Fruit fly (Drosophila melanogaster) whole organism, embryonic: Measurements from ENCODE around the gene SrpRbeta.

Source experiments
- CG10321 ChIP-seq: fragments of 200-800 bp; sonication (Bioruptor generic); IDR thresholded peaks from 2 replicates; pipeline ENCODE4 v1.3.6; 2022; ENCODE audit warnings: missing biosample characterization, missing genetic modification characterization
- CG11093 ChIP-seq: fragments of 200-800 bp; sonication (Bioruptor generic); IDR thresholded peaks from 3 replicates; pipeline ENCODE4 v1.3.6; 2022; ENCODE audit warnings: missing biosample characterization, missing genetic modification characterization
- CG12071 ChIP-seq: fragments of 200-800 bp; sonication (Bioruptor generic); optimal IDR thresholded peaks from 3 replicates; lab custom pipeline; 2018; ENCODE audit warnings: missing biosample characterization, mild to moderate bottlenecking, missing genetic modification characterization
- CG12104 ChIP-seq: fragments of 200-800 bp; sonication (Bioruptor generic); optimal IDR thresholded peaks from 3 replicates; lab custom pipeline; 2016; ENCODE audit warnings: missing biosample characterization, missing genetic modification characterization
- CG12236 ChIP-seq: fragments of 200-800 bp; sonication (Bioruptor generic); optimal IDR thresholded peaks from 2 replicates; lab custom pipeline; 2016; ENCODE audit warnings: missing biosample characterization, missing genetic modification characterization
- CG12942 ChIP-seq: fragments of 200-800 bp; sonication (Bioruptor generic); optimal IDR thresholded peaks from 3 replicates; lab custom pipeline; 2016; ENCODE audit warnings: missing biosample characterization, missing genetic modification characterization
- CG15073 ChIP-seq: fragments of 200-800 bp; sonication (Bioruptor generic); optimal IDR thresholded peaks from 2 replicates; lab custom pipeline; 2016; ENCODE audit warnings: missing biosample characterization, missing genetic modification characterization
- CG15479 ChIP-seq: fragments of 200-800 bp; sonication (Bioruptor generic); optimal IDR thresholded peaks from 3 replicates; lab custom pipeline; 2019; ENCODE audit warnings: missing biosample characterization, mild to moderate bottlenecking, missing genetic modification characterization, moderate library complexity
- CG16779 ChIP-seq: fragments of 200-800 bp; sonication (Bioruptor generic); IDR thresholded peaks from 2 replicates; pipeline ENCODE4 v1.3.6; 2022; ENCODE audit warnings: missing biosample characterization, missing genetic modification characterization
- CG3163 ChIP-seq: fragments of 200-800 bp; sonication (Bioruptor generic); optimal IDR thresholded peaks from 3 replicates; lab custom pipeline; 2016; ENCODE audit warnings: missing biosample characterization, missing genetic modification characterization
- CG32767 ChIP-seq: fragments of 200-800 bp; sonication (Bioruptor generic); IDR thresholded peaks from 2 replicates; pipeline ENCODE4 v1.3.6; 2022; ENCODE audit warnings: missing biosample characterization, missing genetic modification characterization
- CG3726 ChIP-seq: fragments of 200-800 bp; sonication (Bioruptor generic); IDR thresholded peaks from 3 replicates; pipeline ENCODE4, ENCODE4 v1.3.6; 2022; ENCODE audit warnings: missing biosample characterization, missing genetic modification characterization
- CG3995 ChIP-seq: fragments of 200-800 bp; sonication (Bioruptor generic); optimal IDR thresholded peaks from 3 replicates; lab custom pipeline; 2016; ENCODE audit warnings: missing biosample characterization, missing genetic modification characterization
- CG42726 ChIP-seq: fragments of 200-800 bp; sonication (Bioruptor generic); IDR thresholded peaks from 2 replicates; pipeline ENCODE4 v1.3.6; 2022; ENCODE audit warnings: missing biosample characterization, missing genetic modification characterization; ENCODE audit not compliant: partially characterized antibody
- CG6175 ChIP-seq: fragments of 200-800 bp; sonication (Bioruptor generic); IDR thresholded peaks from 3 replicates; pipeline ENCODE4 v1.3.6; 2022; ENCODE audit warnings: missing biosample characterization, missing genetic modification characterization
- CG6254 ChIP-seq: fragments of 200-800 bp; sonication (Bioruptor generic); optimal IDR thresholded peaks from 3 replicates; lab custom pipeline; 2017; ENCODE audit warnings: mild to moderate bottlenecking, missing biosample characterization, missing genetic modification reagents, missing genetic modification characterization
- CG6765 ChIP-seq: fragments of 200-800 bp; sonication (Bioruptor generic); optimal IDR thresholded peaks from 3 replicates; lab custom pipeline; 2017; ENCODE audit warnings: missing biosample characterization, mild to moderate bottlenecking, missing genetic modification characterization
- CG8359 ChIP-seq: fragments of 200-800 bp; sonication (Bioruptor generic); optimal IDR thresholded peaks from 2 replicates; lab custom pipeline; 2017; ENCODE audit warnings: missing biosample characterization, mild to moderate bottlenecking, missing genetic modification characterization, borderline replicate concordance
- CG9876 ChIP-seq: fragments of 200-800 bp; sonication (Bioruptor generic); optimal IDR thresholded peaks from 2 replicates; lab custom pipeline; 2016; ENCODE audit warnings: missing biosample characterization, missing genetic modification characterization
- Camta ChIP-seq: fragments of 200-800 bp; sonication (Bioruptor generic); optimal IDR thresholded peaks from 2 replicates; lab custom pipeline; 2016; ENCODE audit warnings: missing biosample characterization, missing genetic modification characterization
- Dip3 ChIP-seq: fragments of 200-800 bp; sonication (Bioruptor generic); optimal IDR thresholded peaks from 3 replicates; lab custom pipeline; 2016; ENCODE audit warnings: missing biosample characterization, missing genetic modification characterization
- Elba2 ChIP-seq: fragments of 200-800 bp; sonication (Bioruptor generic); optimal IDR thresholded peaks from 3 replicates; lab custom pipeline; 2016; ENCODE audit warnings: missing biosample characterization, missing genetic modification characterization
- Ets65A ChIP-seq: fragments of 200-800 bp; sonication (Bioruptor generic); peaks from one replicate; lab custom pipeline; 2016; ENCODE audit warnings: missing biosample characterization, missing genetic modification characterization
- H2.0 ChIP-seq: fragments of 200-800 bp; sonication (Bioruptor generic); IDR thresholded peaks from 2 replicates; pipeline ENCODE4 v1.3.6; 2022; ENCODE audit warnings: missing biosample characterization, missing genetic modification characterization
- HHEX ChIP-seq: fragments of 200-800 bp; sonication (Bioruptor generic); optimal IDR thresholded peaks from 3 replicates; lab custom pipeline; 2017; ENCODE audit warnings: missing biosample characterization, mild to moderate bottlenecking, missing genetic modification characterization, missing genetic modification reagents
- Hsf ChIP-seq: fragments of 200-800 bp; sonication (Bioruptor generic); optimal IDR thresholded peaks from 3 replicates; lab custom pipeline; 2016; ENCODE audit warnings: missing biosample characterization, missing genetic modification characterization
- MBD-R2 ChIP-seq: fragments of 200-800 bp; sonication (Bioruptor generic); IDR thresholded peaks from 2 replicates; pipeline ENCODE4 v1.3.6; 2022; ENCODE audit warnings: missing biosample characterization, missing genetic modification characterization
- PHDP ChIP-seq: fragments of 200-800 bp; sonication (Bioruptor generic); optimal IDR thresholded peaks from 3 replicates; lab custom pipeline; 2018; ENCODE audit warnings: missing biosample characterization, mild to moderate bottlenecking, missing genetic modification characterization, moderate library complexity
- Ravus ChIP-seq: fragments of 200-800 bp; sonication (Bioruptor generic); IDR thresholded peaks from 2 replicates; pipeline ENCODE4 v1.3.6; 2022; ENCODE audit warnings: missing biosample characterization, missing genetic modification characterization
- Six4 ChIP-seq: fragments of 200-800 bp; sonication (Bioruptor generic); optimal IDR thresholded peaks from 2 replicates; lab custom pipeline; 2016; ENCODE audit warnings: missing biosample characterization, missing genetic modification characterization
- Ssrp ChIP-seq: fragments of 200-800 bp; sonication (Bioruptor generic); optimal IDR thresholded peaks from 2 replicates; lab custom pipeline; 2018; ENCODE audit warnings: missing biosample characterization, mild to moderate bottlenecking, missing genetic modification characterization, moderate library complexity
- TFAM ChIP-seq: fragments of 200-800 bp; sonication (Bioruptor generic); optimal IDR thresholded peaks from 2 replicates; lab custom pipeline; 2017; ENCODE audit warnings: missing biosample characterization, missing genetic modification characterization, inconsistent platforms
- ab ChIP-seq: fragments of 200-800 bp; sonication (Bioruptor generic); optimal IDR thresholded peaks from 2 replicates; lab custom pipeline; 2016; ENCODE audit warnings: missing biosample characterization, missing genetic modification characterization
- abd-A ChIP-seq: fragments of 200-800 bp; sonication (Bioruptor generic); optimal IDR thresholded peaks from 3 replicates; lab custom pipeline; 2019; ENCODE audit warnings: missing biosample characterization, mild to moderate bottlenecking, missing genetic modification characterization, moderate library complexity
- al ChIP-seq: fragments of 200-800 bp; sonication (Bioruptor generic); IDR thresholded peaks from 2 replicates; pipeline ENCODE4 v1.3.6; 2022; ENCODE audit warnings: missing biosample characterization, missing genetic modification characterization
- bsh ChIP-seq, 2 experiments: fragments of 200-800 bp; sonication (Bioruptor generic); optimal IDR thresholded peaks; 2 replicates each; lab custom pipeline; 2017 to 2018; ENCODE audit warnings: mild to moderate bottlenecking in 2 of 2, missing biosample characterization in 2 of 2, missing genetic modification characterization in 2 of 2, moderate library complexity in 1 of 2
- chn ChIP-seq: fragments of 200-800 bp; sonication (Bioruptor generic); optimal IDR thresholded peaks from 2 replicates; lab custom pipeline; 2016; ENCODE audit warnings: missing biosample characterization, missing genetic modification characterization
- crol ChIP-seq: fragments of 200-800 bp; sonication (Bioruptor generic); IDR thresholded peaks from 2 replicates; pipeline ENCODE4 v1.3.6; 2022; ENCODE audit warnings: missing biosample characterization, missing genetic modification characterization
- dm ChIP-seq: fragments of 200-800 bp; sonication (Bioruptor generic); optimal IDR thresholded peaks from 3 replicates; lab custom pipeline; 2016; ENCODE audit warnings: missing biosample characterization, missing genetic modification characterization
- fd96Cb ChIP-seq: fragments of 200-800 bp; sonication (Bioruptor generic); optimal IDR thresholded peaks from 2 replicates; lab custom pipeline; 2018; ENCODE audit warnings: missing biosample characterization, mild to moderate bottlenecking, missing genetic modification characterization, moderate library complexity
- grn ChIP-seq: fragments of 200-800 bp; sonication (Bioruptor generic); optimal IDR thresholded peaks from 3 replicates; lab custom pipeline; 2017; ENCODE audit warnings: missing biosample characterization, missing genetic modification characterization
- jumu ChIP-seq: fragments of 200-800 bp; sonication (Bioruptor generic); optimal IDR thresholded peaks from 3 replicates; lab custom pipeline; 2016; ENCODE audit warnings: missing biosample characterization, missing genetic modification characterization
- org-1 ChIP-seq: fragments of 200-800 bp; sonication (Bioruptor generic); optimal IDR thresholded peaks from 2 replicates; lab custom pipeline; 2017; ENCODE audit warnings: missing biosample characterization, missing genetic modification characterization
- rib ChIP-seq: fragments of 200-800 bp; sonication (Bioruptor generic); IDR thresholded peaks from 2 replicates; pipeline ENCODE4 v1.3.6; 2022; ENCODE audit warnings: missing biosample characterization, missing genetic modification characterization
- so ChIP-seq: fragments of 200-800 bp; sonication (Bioruptor generic); IDR thresholded peaks from 3 replicates; pipeline ENCODE4 v1.3.6; 2022; ENCODE audit warnings: missing biosample characterization, missing genetic modification characterization
- tll ChIP-seq, 2 experiments: fragments of 200-800 bp in 1 of 2; fragments of >200 bp in 1 of 2; sonication (Bioruptor generic) in 1 of 2; optimal IDR thresholded peaks; 2 replicates each; lab custom pipeline; 2017 to 2019; ENCODE audit warnings: missing biosample characterization in 2 of 2, missing genetic modification characterization in 2 of 2, mild to moderate bottlenecking in 1 of 2, moderate library complexity in 1 of 2
- vnd ChIP-seq: fragments of 200-800 bp; sonication (Bioruptor generic); IDR thresholded peaks from 3 replicates; pipeline ENCODE4 v1.3.6; 2022; ENCODE audit warnings: missing biosample characterization, missing genetic modification characterization; ENCODE audit not compliant: partially characterized antibody
- z ChIP-seq: fragments of 200-800 bp; sonication (Bioruptor generic); IDR thresholded peaks from 3 replicates; pipeline ENCODE4 v1.3.6; 2022; ENCODE audit warnings: missing biosample characterization, missing genetic modification characterization
- zf30C ChIP-seq: fragments of 200-800 bp; sonication (Bioruptor generic); optimal IDR thresholded peaks from 3 replicates; lab custom pipeline; 2018; ENCODE audit warnings: missing biosample characterization, mild to moderate bottlenecking, missing genetic modification characterization

The SrpRbeta gene

DNA sequence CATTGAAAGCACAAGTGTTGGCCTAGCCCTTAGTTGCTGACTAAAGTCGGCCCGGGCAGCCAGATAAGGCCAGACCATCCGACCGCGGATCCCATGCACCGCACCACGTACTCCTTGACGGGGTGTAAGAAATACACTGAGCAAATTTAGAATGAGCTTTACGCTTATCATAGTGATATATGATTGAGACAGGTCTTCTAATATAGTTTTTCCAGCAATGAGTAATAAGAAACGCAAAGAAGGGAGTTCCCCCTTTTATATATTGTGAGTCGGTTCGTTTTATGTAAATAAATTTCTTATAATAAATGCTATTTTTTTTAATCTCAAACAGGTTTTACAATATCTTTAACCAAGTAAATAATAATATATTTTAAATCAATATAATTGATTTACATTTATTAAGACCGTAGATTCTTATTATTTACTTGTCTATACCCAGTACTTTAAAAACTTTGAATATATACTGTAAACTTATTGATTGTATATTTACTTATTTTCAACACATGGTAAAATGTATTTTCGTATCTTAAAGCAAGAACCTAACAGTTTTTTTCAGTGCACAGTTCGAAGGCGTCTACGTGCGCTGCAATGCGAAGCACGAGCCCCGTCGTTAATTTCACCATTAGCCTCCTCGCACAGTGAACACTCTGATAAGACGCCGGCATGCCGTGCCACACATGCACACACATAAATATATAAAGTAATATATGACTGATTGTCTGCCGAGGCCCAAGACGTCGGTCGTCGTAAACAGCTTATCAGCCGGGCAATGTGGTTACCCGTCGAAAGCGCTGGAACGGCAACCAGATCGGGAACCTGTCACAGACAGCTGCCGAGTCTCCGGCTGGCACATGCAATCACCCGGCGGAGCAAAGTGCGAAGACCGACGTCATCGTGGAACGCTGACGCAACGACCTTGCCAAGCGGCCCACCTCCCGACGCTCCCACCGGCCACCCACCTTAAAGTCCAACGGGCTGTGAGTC lies 27.8 kb downstream of the SrpRbeta start (continued):
- TF ChIP-seq CG12942 (GFP tag; lab: Kevin White, UChicago) (no peak), Hsf (no peak), CG15479 (no peak), CG6254 (GFP tag; lab: Kevin White, UChicago) (no peak), Camta (GFP tag; lab: Kevin White, UChicago) (no peak), bsh (GFP tag; optimal IDR thresholded peaks at IDR 0.05; lab: Kevin White, UChicago) (peak; percentile 4 to 15), CG8359 (GFP tag; lab: Kevin White, UChicago) (no peak), vnd (GFP tag; lab: Robert Waterston, UW) (no peak), TFAM (GFP tag; lab: Kevin White, UChicago) (no peak), abd-A (tag; lab: Kevin White, UChicago) (no peak), CG3995 (GFP tag; lab: Kevin White, UChicago) (no peak), tll (GFP tag; optimal IDR thresholded peaks at IDR 0.05; lab: Kevin White, UChicago) (no peak), CG15073 (no peak), H2.0 (GFP tag; lab: Robert Waterston, UW) (no peak), CG16779 (GFP tag; lab: Robert Waterston, UW) (no peak), HHEX (GFP tag; lab: Kevin White, UChicago) (peak; percentile 34), CG11093 (peak; percentile 44; the same call in 1 of the 3 replicates), dm (GFP tag; lab: Kevin White, UChicago) (no peak), fd96Cb (tag; lab: Kevin White, UChicago) (peak; percentile 42), CG6175 (GFP tag; lab: Robert Waterston, UW) (0 out of 3 replicates have a peak, but pooled peaks have one; percentile 19), Dip3 (no peak), CG6765 (no peak), PHDP (peak; percentile 65), CG3726 (no peak), CG10321 (GFP tag; lab: Robert Waterston, UW) (no peak), CG12236 (GFP tag; lab: Kevin White, UChicago) (no peak), Six4 (GFP tag; lab: Kevin White, UChicago) (peak; percentile 55), al (no peak), zf30C (GFP tag; lab: Kevin White, UChicago) (no peak), chn (GFP tag; lab: Kevin White, UChicago) (no peak), org-1 (peak; percentile 30), Elba2 (GFP tag; lab: Kevin White, UChicago) (no peak), grn (GFP tag; lab: Kevin White, UChicago) (no peak), Ssrp (peak; percentile 62), CG32767 (GFP tag; lab: Robert Waterston, UW) (no peak), CG12071 (GFP tag; lab: Kevin White, UChicago) (peak; percentile 15), ab (GFP tag; lab: Kevin White, UChicago) (no peak), rib (GFP tag; lab: Robert Waterston, UW) (peak; percentile 10; the same call in 1 of the 2 replicates), jumu (GFP tag; lab: Kevin White, UChicago) (no peak), CG42726 (no peak), crol (GFP tag; lab: Robert Waterston, UW) (0 out of 2 replicates have a peak, but pooled peaks have one; percentile 9), CG12104 (peak; percentile 43), so (GFP tag; lab: Robert Waterston, UW) (0 out of 3 replicates have a peak, but pooled peaks have one; percentile 39), Ets65A (no peak), CG3163 (GFP tag; lab: Kevin White, UChicago) (no peak), z (GFP tag; lab: Robert Waterston, UW) (no peak), Ravus (no peak), MBD-R2 (GFP tag; lab: Robert Waterston, UW) (no peak), CG9876 (GFP tag; lab: Kevin White, UChicago) (no peak)
